Worm (Caenorhabditis elegans): ENCODE measurements around the gene K02D10.1.

DNA sequence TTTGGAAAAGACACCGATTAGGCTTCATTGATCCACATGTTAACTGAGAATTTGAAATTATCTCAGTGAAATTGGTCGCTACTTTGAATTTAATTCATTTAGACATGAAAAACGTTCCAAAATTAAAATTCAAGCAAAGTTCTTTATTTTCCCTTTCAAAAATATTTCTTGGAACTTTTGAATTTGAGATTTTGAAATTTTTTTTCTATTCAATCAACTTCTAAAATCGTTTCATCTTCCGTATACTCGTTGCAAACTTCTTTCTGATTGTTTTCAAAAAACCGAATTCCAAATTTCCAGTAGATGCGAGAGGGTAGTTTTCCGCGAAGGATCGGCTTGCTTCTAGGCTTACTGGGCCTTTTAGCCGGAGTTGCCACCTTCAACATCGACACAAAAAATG is 49.3 kb downstream of the K02D10.1 start, which contains the start of gene pat-2:
- TF ChIP-seq T07F8.4 (tag; optimal IDR thresholded peaks at IDR 0.05) (no peak), snpc-3.4 (tag; optimal IDR thresholded peaks at IDR 0.05) (no peak), F37B4.10 (GFP tag; IDR thresholded peaks at IDR 0.05) (no peak)

Measured in whole organism, young adult.